Fruit fly (Drosophila melanogaster) whole organism, larva: Measurements from ENCODE around the gene CG33928.

ENCODE experiments used
- noc ChIP-seq: fragments of 200-800 bp; sonication (Bioruptor generic); optimal IDR thresholded peaks from 3 replicates; lab custom pipeline; 2019; ENCODE audit warnings: missing biosample characterization, mild to moderate bottlenecking, missing genetic modification characterization, moderate library complexity

The CG33928 gene

DNA sequence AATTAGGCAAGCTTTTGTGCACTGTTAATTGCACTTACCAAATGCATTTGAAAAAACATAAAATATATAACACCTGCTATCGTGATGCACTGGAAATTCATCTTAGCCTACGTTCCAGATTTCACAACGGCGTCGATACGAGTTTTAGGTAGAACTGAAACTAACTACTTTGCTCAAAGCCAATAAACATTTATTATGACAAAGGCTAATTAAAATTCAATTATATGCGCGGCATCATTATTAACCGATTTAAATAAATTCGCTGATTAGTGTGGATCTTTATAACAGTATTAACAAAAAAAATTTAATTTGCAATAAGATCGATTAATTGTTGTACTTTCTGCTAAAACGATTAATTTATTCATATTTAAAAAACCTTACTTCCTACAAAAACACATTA is at the start of gene CG33928:
TSS of gene CG33928 (minus strand) at position 101 of the 400 bp plus-strand sequence.
- TF ChIP-seq noc (tag; lab: Kevin White, UChicago): no peak

DNA sequence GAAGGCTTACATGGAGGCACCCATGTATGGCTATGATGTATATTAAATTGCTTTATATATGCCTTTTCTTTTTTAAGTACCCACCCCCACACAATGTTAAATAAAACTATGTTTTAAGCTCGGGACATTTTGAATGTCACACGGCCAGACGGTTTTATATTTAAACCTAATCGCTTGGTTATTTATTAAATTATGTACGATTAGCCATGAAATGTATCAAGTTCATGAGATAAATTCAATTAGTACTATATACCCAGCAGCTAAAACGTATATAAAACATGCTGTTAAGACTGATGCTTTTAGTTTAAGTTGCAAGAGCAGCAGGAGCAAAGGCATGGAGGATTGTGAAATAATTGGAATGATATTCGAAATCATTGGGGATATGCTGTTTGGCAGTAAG is 49.1 kb upstream of the CG33928 start, which contains the start of the genes CG43221 and CG43645:
TSS of gene CG43221 (plus strand) at position 301 of the 400 bp plus-strand sequence.
TSS of gene CG43645 (plus strand) at position 301 of the 400 bp plus-strand sequence.
- no peak for TF ChIP-seq noc (tag; lab: Kevin White, UChicago)

DNA sequence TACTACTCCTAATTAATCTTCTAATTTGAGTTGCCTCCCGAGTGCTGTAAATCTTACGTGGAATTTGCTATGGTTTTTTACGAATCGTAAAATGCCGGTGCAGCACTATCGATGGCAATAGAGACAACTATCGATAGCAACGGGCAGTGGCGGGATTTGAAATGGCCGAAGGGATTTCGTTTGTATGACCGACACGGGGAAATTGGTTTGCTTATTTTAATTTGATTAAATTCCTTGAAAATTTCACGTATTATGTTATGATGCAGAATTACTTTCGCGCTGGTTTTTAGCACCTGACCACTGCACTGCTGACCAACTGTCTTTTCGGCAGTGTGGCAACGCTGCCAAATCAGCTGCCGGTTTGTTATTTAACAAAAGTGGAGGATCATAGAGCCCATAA is 47.8 kb upstream of the CG33928 start, which contains the start of the genes GCS2beta and CG5131:
TSS of gene GCS2beta (minus strand) at position 134 of the 400 bp plus-strand sequence.
TSS of gene CG5131 (plus strand) at position 328 of the 400 bp plus-strand sequence.
- peak; percentile 90 for TF ChIP-seq noc (tag; lab: Kevin White, UChicago)

DNA sequence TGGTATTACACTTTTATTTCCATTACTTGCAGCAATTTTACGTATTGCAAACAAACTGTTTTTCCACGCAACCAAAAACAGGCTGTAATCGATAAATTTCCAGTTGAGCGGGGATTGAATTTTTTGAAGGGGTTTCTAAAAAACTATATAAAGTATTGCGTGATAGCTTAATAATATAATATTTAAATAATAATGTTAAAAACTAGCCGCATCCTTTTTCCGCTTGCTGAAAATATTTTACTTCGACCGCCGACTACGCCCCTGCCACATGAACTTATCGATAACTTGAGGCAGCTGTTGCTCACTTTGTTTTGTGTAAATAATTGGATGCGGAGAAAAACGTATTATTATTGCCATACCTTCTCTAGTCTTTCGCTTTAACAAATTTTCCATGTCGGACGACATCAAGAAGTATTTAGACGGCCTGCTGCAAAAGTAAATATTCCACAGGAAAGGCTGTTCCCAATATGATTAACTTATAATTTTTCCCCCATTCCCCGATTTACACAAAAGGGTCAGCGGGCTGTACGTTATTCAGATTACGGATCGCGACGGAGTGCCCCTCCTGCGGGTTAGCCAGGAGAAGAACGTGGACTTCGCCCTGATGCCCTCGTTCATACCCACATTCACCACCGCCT is 44.7 kb upstream of the CG33928 start, which contains the start of the genes fws and Lamtor3:
TSS of gene fws (minus strand) at position 87 of the 638 bp plus-strand sequence.
TSS of gene Lamtor3 (plus strand) at position 289 of the 638 bp plus-strand sequence.
- TF ChIP-seq noc (tag; lab: Kevin White, UChicago): peak; percentile 96

DNA sequence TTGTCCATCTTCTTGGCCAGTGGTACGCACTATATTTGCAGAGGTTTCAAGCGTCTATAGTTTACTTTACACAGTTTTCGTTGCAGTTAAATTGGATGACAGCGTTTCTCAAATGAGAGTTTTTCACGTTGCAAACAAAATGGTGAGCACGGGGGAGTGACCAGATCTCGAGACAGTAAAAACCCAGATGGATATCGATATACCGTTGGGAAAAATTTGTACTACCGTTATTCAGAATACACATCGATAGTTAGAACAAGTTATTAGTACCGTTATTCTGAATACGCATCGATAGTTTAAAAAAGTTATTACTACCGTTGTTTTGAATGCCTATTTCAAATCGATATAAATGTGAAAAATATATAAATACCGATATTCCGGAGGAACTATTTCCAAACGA is 41.3 kb upstream of the CG33928 start, which contains the start of gene cass:
TSS of gene cass (minus strand) at position 179 of the 400 bp plus-strand sequence.
- no peak for TF ChIP-seq noc (tag; lab: Kevin White, UChicago)

DNA sequence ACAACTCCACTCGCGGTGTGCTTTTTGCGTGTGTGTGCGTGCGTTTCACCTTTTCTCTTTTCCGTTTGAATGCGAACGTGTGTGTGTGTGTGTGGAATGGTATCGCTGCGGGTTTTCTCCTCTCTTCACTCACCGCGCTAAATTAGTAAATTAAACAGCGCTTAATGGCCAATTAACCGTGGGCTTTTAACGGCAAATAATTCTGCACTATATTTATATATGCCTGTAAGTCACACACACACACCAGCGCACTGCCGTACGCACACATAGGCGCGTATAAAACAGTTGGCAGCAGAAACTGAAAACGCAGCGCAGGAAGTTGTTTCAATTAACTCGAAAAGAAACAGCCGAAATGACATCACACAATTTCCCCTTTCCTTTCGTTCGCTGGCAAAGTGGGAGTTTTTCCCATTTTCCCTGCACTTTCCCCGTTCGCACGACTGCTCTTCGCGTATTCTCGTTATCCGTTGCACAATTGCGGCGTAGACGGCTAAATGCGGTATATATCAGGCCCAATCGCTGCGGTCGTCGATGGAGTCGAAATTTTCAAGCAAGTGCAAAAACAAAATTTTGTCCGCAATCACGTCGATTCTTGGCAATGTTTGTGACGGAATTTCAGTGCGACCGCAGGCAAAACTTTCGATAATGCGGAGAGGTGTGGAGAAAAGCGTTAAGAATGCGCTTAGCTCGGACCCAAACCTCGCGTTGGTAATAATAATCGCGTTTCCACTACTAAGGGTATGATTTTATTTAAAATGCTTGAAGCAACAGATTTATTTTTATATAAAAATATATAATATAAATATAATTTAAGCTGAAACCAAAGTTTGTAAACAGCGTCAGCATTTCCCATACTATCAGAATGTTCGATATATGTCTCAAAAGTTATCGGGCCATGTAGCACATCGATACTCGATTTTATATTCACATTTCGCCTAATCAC is 36.5 kb upstream of the CG33928 start, which contains the start of gene BicD:
TSS of gene BicD (minus strand) at position 634 of the 943 bp plus-strand sequence.
- TF ChIP-seq noc (tag; lab: Kevin White, UChicago): no peak

DNA sequence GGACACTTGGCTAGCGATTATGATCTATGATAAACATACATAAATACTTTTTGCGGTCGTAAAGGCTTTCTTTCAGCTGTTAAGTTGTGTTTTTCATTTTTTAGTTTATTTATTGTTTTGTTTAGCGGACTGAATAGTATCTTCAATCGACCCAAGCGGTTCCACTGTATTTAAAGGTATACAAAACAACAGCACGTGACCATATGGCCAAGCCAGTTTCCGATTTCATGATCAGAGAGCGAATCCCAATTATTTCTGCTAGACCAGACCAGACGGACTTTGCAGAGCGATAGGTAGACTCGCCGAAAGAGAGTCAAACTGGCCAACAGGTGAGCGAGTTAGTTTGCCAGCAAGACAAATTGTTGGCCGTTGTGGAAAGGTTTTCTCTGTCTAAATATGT is 35.1 kb upstream of the CG33928 start, which contains the start of gene Sgt:
TSS of gene Sgt (plus strand) at position 80 of the 400 bp plus-strand sequence.
- TF ChIP-seq noc (tag; lab: Kevin White, UChicago): no peak

DNA sequence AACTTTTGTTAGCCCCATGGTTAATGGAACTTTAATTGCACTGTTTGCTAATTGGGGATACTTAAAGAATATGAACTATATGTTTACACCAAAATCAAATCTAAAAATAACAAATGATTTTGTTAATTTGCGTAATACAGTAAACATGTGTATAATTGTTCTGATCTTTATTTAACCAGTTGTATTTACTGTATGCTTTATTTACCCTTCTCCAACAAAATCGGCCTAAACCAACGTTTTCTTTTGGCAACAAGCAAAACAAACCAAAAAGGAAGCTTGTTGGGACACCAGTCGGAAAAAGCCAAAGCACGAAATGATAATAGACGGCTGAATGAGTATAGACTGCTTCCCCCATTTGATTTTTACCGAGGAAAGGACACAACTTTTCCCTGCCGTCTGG is 34.2 kb upstream of the CG33928 start:
- peak; percentile 79 for TF ChIP-seq noc (tag; lab: Kevin White, UChicago)

DNA sequence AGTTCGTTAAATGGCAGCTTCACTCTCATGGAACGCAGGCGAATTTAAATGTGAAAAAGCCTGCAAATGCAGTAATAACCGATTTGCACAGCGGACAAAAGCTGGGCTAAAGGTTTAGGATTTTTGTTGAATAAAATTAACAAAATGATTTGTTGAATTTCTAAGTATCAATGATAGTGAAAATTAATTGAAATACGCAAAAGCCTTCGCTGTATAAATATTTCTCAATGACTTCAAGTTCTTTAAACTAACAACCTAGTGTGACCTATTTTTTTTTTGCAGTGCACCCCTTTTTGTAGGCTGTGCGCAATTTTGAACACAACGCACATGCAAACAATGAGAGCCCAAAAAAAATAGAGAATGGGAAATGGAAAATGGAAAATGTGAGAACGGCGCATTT is 30.6 kb upstream of the CG33928 start:
- no peak for TF ChIP-seq noc (tag; lab: Kevin White, UChicago)

DNA sequence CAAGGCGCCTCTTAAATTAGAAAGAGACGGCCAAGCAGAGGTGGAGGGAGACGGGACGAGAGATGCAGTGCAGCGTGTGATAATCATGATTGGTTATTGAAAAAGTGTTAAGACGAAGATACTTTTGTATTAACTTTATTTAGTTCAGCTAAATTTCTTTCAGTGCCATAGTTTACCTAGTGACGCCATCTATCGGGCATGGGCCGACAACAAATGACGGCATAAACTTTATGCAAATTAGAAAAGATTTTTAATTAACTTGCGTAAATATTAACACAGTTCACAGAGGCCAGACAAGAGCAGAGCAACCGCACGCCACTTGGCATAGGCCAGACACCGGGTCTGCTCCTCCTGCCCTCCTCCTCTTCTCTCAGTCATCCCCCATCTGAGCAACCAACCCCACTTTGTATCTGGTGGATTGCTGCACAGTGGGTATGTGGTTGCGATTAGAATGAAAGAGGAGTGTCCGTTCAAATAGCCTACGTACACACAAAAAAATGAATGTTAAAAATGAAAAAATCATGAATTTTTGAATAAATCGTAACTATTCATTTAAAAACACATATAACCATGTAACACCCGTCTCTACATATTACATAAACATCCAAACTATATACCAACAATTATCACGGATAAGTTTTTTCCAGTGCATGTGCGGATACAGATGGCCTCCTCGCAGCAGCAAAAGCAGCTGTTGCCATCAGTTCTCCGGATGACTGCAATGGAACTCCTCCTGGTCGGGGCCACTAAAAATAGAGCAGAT is 29.7 kb upstream of the CG33928 start:
- no peak for TF ChIP-seq noc (tag; lab: Kevin White, UChicago)

DNA sequence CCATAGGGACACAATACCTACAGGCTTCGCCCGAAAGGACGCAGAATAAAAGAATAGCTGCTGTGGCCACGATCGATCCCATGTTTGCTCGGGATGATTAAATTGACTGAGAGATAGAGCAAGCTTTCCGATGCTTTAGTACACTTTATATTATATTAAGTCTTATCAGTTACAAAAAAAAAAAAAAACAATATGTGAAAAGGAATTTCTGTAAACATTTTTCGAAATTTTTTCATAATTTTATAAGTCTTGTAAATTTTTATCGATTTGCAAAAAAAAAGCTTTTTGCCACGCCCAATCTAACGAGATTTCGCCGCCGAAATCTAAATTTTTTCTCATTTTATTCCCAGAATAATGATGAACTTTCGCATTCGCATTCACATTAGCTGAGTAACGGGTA is 21.5 kb upstream of the CG33928 start, which contains the start of gene CG18563:
TSS of gene CG18563 (minus strand) at position 101 of the 400 bp plus-strand sequence.
- no peak for TF ChIP-seq noc (tag; lab: Kevin White, UChicago)

DNA sequence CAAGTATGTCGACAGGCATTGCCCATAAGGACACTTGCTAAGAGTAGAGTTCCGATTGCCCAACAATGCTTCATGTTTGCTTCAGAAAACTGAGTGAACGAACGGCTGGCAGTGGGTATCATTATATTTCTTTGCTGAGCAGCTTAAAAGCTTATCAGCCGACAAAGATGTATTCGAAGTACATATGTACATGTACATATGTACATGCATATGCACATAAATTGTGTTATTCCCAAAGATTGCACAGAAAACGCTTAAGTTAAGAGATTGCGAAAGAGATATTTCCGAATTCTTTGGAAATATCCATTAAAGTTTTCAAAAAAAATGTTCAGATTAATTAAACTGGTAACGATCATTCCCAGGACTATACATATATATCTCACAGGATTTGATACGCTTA is 19.4 kb upstream of the CG33928 start, which contains the start of gene SPH93:
TSS of gene SPH93 (minus strand) at position 101 of the 400 bp plus-strand sequence.
- TF ChIP-seq noc (tag; lab: Kevin White, UChicago): no peak

DNA sequence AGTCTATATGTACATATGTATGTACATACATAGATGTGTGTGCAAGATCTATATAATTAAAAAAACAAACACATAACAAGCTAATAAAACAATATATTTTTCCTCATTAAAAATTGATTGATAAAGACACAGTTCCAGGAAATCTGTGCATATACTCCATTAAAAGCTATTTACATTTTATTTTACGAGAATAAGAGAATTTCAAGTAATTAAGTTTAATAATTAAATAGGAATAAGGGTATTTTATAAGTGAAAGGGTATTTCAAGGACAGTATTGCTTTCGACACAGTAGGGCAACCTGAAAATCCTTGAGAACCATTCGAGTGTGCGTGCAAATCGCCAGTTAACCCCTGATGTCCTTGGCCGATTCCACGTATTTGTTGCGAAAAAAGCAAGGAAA is 16.2 kb upstream of the CG33928 start, which contains the start of gene CG5050:
TSS of gene CG5050 (plus strand) at position 301 of the 400 bp plus-strand sequence.
- no peak for TF ChIP-seq noc (tag; lab: Kevin White, UChicago)

DNA sequence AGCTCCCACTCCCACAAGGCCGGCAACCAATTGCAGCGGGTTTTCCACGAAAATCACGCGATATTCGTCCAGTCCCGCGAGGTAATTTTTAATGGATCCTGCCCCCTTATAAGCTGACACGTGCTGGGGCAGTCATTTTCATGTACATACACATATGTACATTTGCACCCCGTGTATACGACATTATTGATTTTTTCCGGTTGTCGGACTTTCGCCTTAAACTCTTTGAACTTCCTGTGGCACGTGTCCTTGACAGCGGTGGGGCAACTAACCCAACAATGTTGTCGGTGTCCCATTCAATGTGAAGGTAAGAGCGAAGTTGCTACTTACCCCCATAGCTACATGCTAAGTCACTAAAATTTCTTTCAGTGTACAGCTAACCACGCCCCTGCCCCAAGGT is 15.7 kb upstream of the CG33928 start:
- TF ChIP-seq noc (tag; lab: Kevin White, UChicago): no peak
